Worm (Caenorhabditis elegans): ENCODE results near the gene srg-42.

DNA sequence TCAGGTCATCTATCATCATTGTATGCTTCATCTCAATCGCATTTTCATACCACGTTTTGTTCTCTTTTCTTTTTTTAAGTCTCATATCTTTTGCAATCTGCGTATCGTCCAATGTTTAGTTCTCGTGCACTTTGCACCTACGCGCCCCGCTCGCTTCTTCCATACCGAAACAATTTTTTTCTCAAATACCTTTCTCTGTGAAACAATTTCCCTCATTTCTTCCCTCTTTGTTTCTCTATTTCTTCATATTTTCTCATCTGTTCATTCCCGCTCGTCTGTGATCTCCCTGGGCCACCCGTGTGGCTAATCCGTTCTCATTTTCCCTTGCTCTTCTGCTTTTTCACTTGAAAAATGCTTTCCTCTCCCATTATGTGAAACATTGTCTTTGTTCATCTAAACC lies 17.5 kb downstream of the srg-42 start:
- TF ChIP-seq nhr-10 (tag; optimal IDR thresholded peaks at IDR 0.05) (no peak), zfp-3 (GFP tag; conservative IDR thresholded peaks at IDR 0.05) (no peak), ceh-82 (tag; optimal IDR thresholded peaks at IDR 0.05) (no peak), nhr-237 (tag; optimal IDR thresholded peaks at IDR 0.05) (no peak), lin-13 (GFP tag; optimal IDR thresholded peaks at IDR 0.05) (no peak), ama-1 (optimal IDR thresholded peaks at IDR 0.05) (no peak), mdl-1 (tag; optimal IDR thresholded peaks at IDR 0.05) (peak in 1 of 2 experiments; percentile 48), unc-130 (GFP tag; optimal IDR thresholded peaks at IDR 0.05) (no peak), lin-39 (tag; optimal IDR thresholded peaks at IDR 0.05) (no peak), ztf-11 (tag; optimal IDR thresholded peaks at IDR 0.05) (no peak), daf-16 (GFP tag; optimal IDR thresholded peaks at IDR 0.05) (no peak), daf-16 (tag; optimal IDR thresholded peaks at IDR 0.05) (peak; percentile 40), zag-1 (tag; optimal IDR thresholded peaks at IDR 0.05) (no peak)
